Worm (Caenorhabditis elegans) whole organism, L2 larva: ENCODE results near the gene C04F5.8.

Experiments
- C34F6.9 ChIP-seq: fragments of 150-350 bp; optimal IDR thresholded peaks from 2 replicates; lab custom pipeline; 2014; ENCODE audit warnings: missing biosample characterization, missing genetic modification characterization
- F13H6.1 ChIP-seq: sonication (generic microtip); optimal IDR thresholded peaks from 2 replicates; lab custom pipeline; 2016; ENCODE audit warnings: missing genetic modification characterization, missing compliant biosample characterization
- R02D3.7 ChIP-seq: fragments of 150-350 bp; optimal IDR thresholded peaks from 2 replicates; lab custom pipeline; 2014; ENCODE audit warnings: missing biosample characterization, missing genetic modification characterization
- Y55F3AM.14 ChIP-seq: fragments of 200-800 bp; sonication (Bioruptor generic); optimal IDR thresholded peaks from 2 replicates; lab custom pipeline; 2018; ENCODE audit warnings: mild to moderate bottlenecking, missing genetic modification characterization, missing compliant biosample characterization
- alr-1 ChIP-seq: fragments of 150-350 bp; optimal IDR thresholded peaks from 2 replicates; lab custom pipeline; 2014; ENCODE audit warnings: missing biosample characterization, missing genetic modification characterization
- ama-1 ChIP-seq: fragments of 150-350 bp; optimal IDR thresholded peaks from 2 replicates; lab custom pipeline; 2018; ENCODE audit warnings: inconsistent platforms
- blmp-1 ChIP-seq: sonication (generic microtip); optimal IDR thresholded peaks from 2 replicates; lab custom pipeline; 2017; ENCODE audit warnings: missing genetic modification characterization, mild to moderate bottlenecking, missing compliant biosample characterization, antibody characterized with exemption, moderate library complexity; ENCODE audit not compliant: insufficient read depth
- ceh-16 ChIP-seq: fragments of 150-350 bp; optimal IDR thresholded peaks from 2 replicates; lab custom pipeline; 2014; ENCODE audit warnings: missing biosample characterization, missing genetic modification characterization
- crh-2 ChIP-seq: sonication (generic microtip); optimal IDR thresholded peaks from 2 replicates; lab custom pipeline; 2017; ENCODE audit warnings: missing biosample characterization, missing genetic modification characterization
- dmd-4 ChIP-seq: sonication (generic microtip); optimal IDR thresholded peaks from 2 replicates; lab custom pipeline; 2017; ENCODE audit warnings: missing biosample characterization, missing genetic modification characterization
- egl-27 ChIP-seq: sonication (generic microtip); optimal IDR thresholded peaks from 3 replicates; lab custom pipeline; 2017; ENCODE audit warnings: missing biosample characterization, missing genetic modification reagents, missing genetic modification characterization
- elt-1 ChIP-seq: fragments of 150-350 bp; optimal IDR thresholded peaks from 2 replicates; lab custom pipeline; 2014; ENCODE audit warnings: missing biosample characterization, missing genetic modification characterization
- elt-3 ChIP-seq: sonication (generic microtip); optimal IDR thresholded peaks from 2 replicates; lab custom pipeline; 2017; ENCODE audit warnings: missing biosample characterization, missing genetic modification characterization
- fos-1 ChIP-seq: fragments of 150-350 bp; optimal IDR thresholded peaks from 2 replicates; lab custom pipeline; 2014; ENCODE audit warnings: missing biosample characterization, missing genetic modification characterization
- gmeb-1 ChIP-seq: fragments of 150-350 bp; optimal IDR thresholded peaks from 2 replicates; lab custom pipeline; 2014; ENCODE audit warnings: missing biosample characterization, missing genetic modification characterization
- lin-11 ChIP-seq: fragments of 150-350 bp; sonication (generic microtip); optimal IDR thresholded peaks from 2 replicates; lab custom pipeline; 2014; ENCODE audit warnings: missing biosample characterization, missing genetic modification characterization, inconsistent platforms, mixed read lengths
- lin-13 ChIP-seq: fragments of 150-350 bp; optimal IDR thresholded peaks from 2 replicates; lab custom pipeline; 2014; ENCODE audit warnings: missing biosample characterization, missing genetic modification reagents, missing genetic modification characterization
- lin-39 ChIP-seq: fragments of 150-350 bp; optimal IDR thresholded peaks from 2 replicates; lab custom pipeline; 2014; ENCODE audit warnings: missing biosample characterization, missing genetic modification reagents, missing genetic modification characterization
- lsy-2 ChIP-seq, 2 experiments: fragments of 150-350 bp in 1 of 2; sonication (generic microtip) in 1 of 2; optimal IDR thresholded peaks; 2 replicates each; lab custom pipeline; 2014 to 2017; ENCODE audit warnings: missing biosample characterization in 2 of 2, missing genetic modification characterization in 2 of 2
- mab-5 ChIP-seq: fragments of 150-350 bp; optimal IDR thresholded peaks from 2 replicates; lab custom pipeline; 2014; ENCODE audit warnings: missing biosample characterization, missing genetic modification characterization
- mbf-1 ChIP-seq: sonication (generic microtip); optimal IDR thresholded peaks from 2 replicates; lab custom pipeline; 2017; ENCODE audit warnings: missing biosample characterization, missing genetic modification characterization
- nhr-10 ChIP-seq: sonication (generic microtip); optimal IDR thresholded peaks from 2 replicates; lab custom pipeline; 2017; ENCODE audit warnings: missing biosample characterization, missing genetic modification characterization
- nhr-12 ChIP-seq: fragments of 150-350 bp; optimal IDR thresholded peaks from 2 replicates; lab custom pipeline; 2014; ENCODE audit warnings: missing biosample characterization, missing genetic modification characterization
- nhr-129 ChIP-seq: fragments of 150-350 bp; optimal IDR thresholded peaks from 2 replicates; lab custom pipeline; 2014; ENCODE audit warnings: missing biosample characterization, missing genetic modification characterization
- nhr-23 ChIP-seq: fragments of 150-350 bp; optimal IDR thresholded peaks from 2 replicates; lab custom pipeline; 2014; ENCODE audit warnings: missing biosample characterization, missing genetic modification reagents, missing genetic modification characterization
- nhr-25 ChIP-seq: fragments of 150-350 bp; sonication (generic microtip); optimal IDR thresholded peaks from 3 replicates; lab custom pipeline; 2014; ENCODE audit warnings: missing biosample characterization, missing genetic modification characterization
- nhr-6 ChIP-seq: fragments of 150-350 bp; optimal IDR thresholded peaks from 2 replicates; lab custom pipeline; 2014; ENCODE audit warnings: missing biosample characterization, missing genetic modification characterization
- nhr-77 ChIP-seq: fragments of 150-350 bp; optimal IDR thresholded peaks from 2 replicates; lab custom pipeline; 2014; ENCODE audit warnings: missing biosample characterization, missing genetic modification characterization
- peb-1 ChIP-seq: fragments of 150-350 bp; optimal IDR thresholded peaks from 2 replicates; lab custom pipeline; 2014; ENCODE audit warnings: missing biosample characterization, missing genetic modification characterization
- skn-1 ChIP-seq: sonication (generic microtip); optimal IDR thresholded peaks from 2 replicates; lab custom pipeline; 2017; ENCODE audit warnings: missing biosample characterization, missing genetic modification characterization
- sma-3 ChIP-seq: sonication (generic microtip); optimal IDR thresholded peaks from 2 replicates; lab custom pipeline; 2016; ENCODE audit warnings: missing genetic modification reagents, missing genetic modification characterization, missing compliant biosample characterization
- sma-9 ChIP-seq, 2 experiments: fragments of 150-350 bp in 1 of 2; sonication (generic microtip) in 1 of 2; optimal IDR thresholded peaks; 2 replicates each; lab custom pipeline; 2014 to 2016; ENCODE audit warnings: missing genetic modification characterization in 2 of 2, mild to moderate bottlenecking in 1 of 2, missing biosample characterization in 1 of 2, missing compliant biosample characterization in 1 of 2, missing genetic modification reagents in 1 of 2, moderate library complexity in 1 of 2
- snpc-4 ChIP-seq: fragments of 150-350 bp; optimal IDR thresholded peaks from 2 replicates; lab custom pipeline; 2014; ENCODE audit warnings: missing biosample characterization, missing genetic modification characterization
- unc-55 ChIP-seq: fragments of 150-350 bp; sonication (generic microtip); optimal IDR thresholded peaks from 3 replicates; lab custom pipeline; 2014; ENCODE audit warnings: missing biosample characterization, missing genetic modification reagents, missing genetic modification characterization
- zag-1 ChIP-seq: fragments of 150-350 bp; optimal IDR thresholded peaks from 2 replicates; lab custom pipeline; 2014; ENCODE audit warnings: missing biosample characterization, missing genetic modification characterization
- ztf-1 ChIP-seq: fragments of 200-800 bp; sonication (Bioruptor generic); conservative IDR thresholded peaks from 2 replicates; pipeline ENCODE4 v1.3.6; 2022; ENCODE audit warnings: missing genetic modification characterization, missing compliant biosample characterization
- ztf-4 ChIP-seq: fragments of 150-350 bp; optimal IDR thresholded peaks from 2 replicates; lab custom pipeline; 2014; ENCODE audit warnings: missing biosample characterization, missing genetic modification characterization

Gene C04F5.8

ce11 chrV:5084957-5085465 is 28.5 kb downstream of the C04F5.8 start, which contains the start of gene Y58A7A.4:
Y58A7A.4 (minus strand) TSS chrV:5085007.
- peak; percentile 2 for TF ChIP-seq nhr-129 (tag; lab: Kevin White, UChicago)
- TF ChIP-seq skn-1: no peak

ce11 chrV:5080853-5081338 is 32.7 kb downstream of the C04F5.8 start, which contains the start of gene Y58A7A.3:
Y58A7A.3 (minus strand) TSS chrV:5080903.
- TF ChIP-seq crh-2 (tag; lab: Kevin White, UChicago) (peak; percentile 38), sma-9 (GFP tag; optimal IDR thresholded peaks at IDR 0.05; lab: Kevin White, UChicago) (peak; percentile 33), sma-9 (tag; optimal IDR thresholded peaks at IDR 0.05; lab: Kevin White, UChicago) (no peak), gmeb-1 (tag; lab: Kevin White, UChicago) (peak; percentile 9), nhr-129 (tag; lab: Kevin White, UChicago) (peak; percentile 100), sma-3 (GFP tag; lab: Kevin White, UChicago) (peak; percentile 43), F13H6.1 (tag; lab: Kevin White, UChicago) (peak; percentile 17), nhr-25 (tag; lab: Kevin White, UChicago) (peak; percentile 57), alr-1 (tag; lab: Kevin White, UChicago) (no peak), Y55F3AM.14 (GFP tag; lab: Kevin White, UChicago) (no peak), lsy-2 (tag; optimal IDR thresholded peaks at IDR 0.05; lab: Kevin White, UChicago) (peak in 1 of 2 experiments; percentile 31), C34F6.9 (tag; lab: Kevin White, UChicago) (peak; percentile 62), ztf-4 (tag; lab: Kevin White, UChicago) (no peak), unc-55 (peak; percentile 50), elt-1 (no peak), fos-1 (tag; lab: Kevin White, UChicago) (peak; percentile 87)

DNA sequence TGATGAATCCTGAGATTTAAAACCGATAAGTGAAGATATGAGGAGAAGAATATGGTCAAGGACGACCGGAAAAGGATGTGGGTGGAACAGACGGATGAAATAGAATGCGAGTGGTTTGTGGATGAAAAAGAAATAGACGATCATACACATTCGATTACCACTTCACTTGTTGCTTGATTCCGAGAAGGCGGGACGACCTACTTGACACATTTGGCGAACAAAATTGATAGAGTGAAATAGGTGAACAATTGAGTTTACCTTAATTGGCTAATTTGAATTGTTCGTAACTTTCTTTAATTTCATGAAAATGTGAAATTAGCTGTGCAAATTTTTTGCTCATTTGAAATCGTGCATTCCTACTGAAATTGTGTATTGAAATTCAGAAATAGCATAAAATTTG is 41.5 kb downstream of the C04F5.8 start, which contains the start of gene Y58A7A.2:
TSS of gene Y58A7A.2 (minus strand) at position 101 of the 400 bp plus-strand sequence.
- TF ChIP-seq lin-11 (tag; lab: Kevin White, UChicago): no peak
- no peak for TF ChIP-seq peb-1 (tag; lab: Kevin White, UChicago)
- TF ChIP-seq gmeb-1 (tag; lab: Kevin White, UChicago): no peak
- no peak for TF ChIP-seq lin-39 (tag; lab: Kevin White, UChicago)
- TF ChIP-seq R02D3.7 (tag; lab: Kevin White, UChicago): no peak
- no peak for TF ChIP-seq nhr-12 (tag; lab: Kevin White, UChicago)
- TF ChIP-seq nhr-77: no peak
- no peak for TF ChIP-seq elt-1
- TF ChIP-seq lin-13: no peak
- no peak for TF ChIP-seq skn-1
- no peak for TF ChIP-seq egl-27
- TF ChIP-seq elt-3 (tag; lab: Kevin White, UChicago): no peak

- TF ChIP-seq lin-13: no peak
- TF ChIP-seq ceh-16: no peak
- TF ChIP-seq snpc-4 (tag; lab: Kevin White, UChicago): no peak
- TF ChIP-seq nhr-12 (tag; lab: Kevin White, UChicago): no peak
- no peak for TF ChIP-seq nhr-6
- no peak for TF ChIP-seq dmd-4 (tag; lab: Kevin White, UChicago)
- no peak for TF ChIP-seq gmeb-1 (tag; lab: Kevin White, UChicago)
- TF ChIP-seq egl-27: no peak
- no peak for TF ChIP-seq peb-1 (tag; lab: Kevin White, UChicago)
- TF ChIP-seq mab-5 (tag; lab: Kevin White, UChicago): no peak
- no peak for TF ChIP-seq mbf-1
- TF ChIP-seq ztf-1 (GFP tag; lab: Robert Waterston, UW): no peak
- TF ChIP-seq elt-3 (tag; lab: Kevin White, UChicago): no peak
- TF ChIP-seq ama-1 (lab: Kevin White, UChicago): no peak
- TF ChIP-seq lin-39 (tag; lab: Kevin White, UChicago): no peak
- TF ChIP-seq blmp-1 (tag; lab: Kevin White, UChicago): no peak
Observed at ce11 chrV:5069440-5069839, 44.1 kb downstream of the C04F5.8 start, which contains the start of gene Y58A7A.1. Y58A7A.1 (minus strand) TSS chrV:5069540.

DNA sequence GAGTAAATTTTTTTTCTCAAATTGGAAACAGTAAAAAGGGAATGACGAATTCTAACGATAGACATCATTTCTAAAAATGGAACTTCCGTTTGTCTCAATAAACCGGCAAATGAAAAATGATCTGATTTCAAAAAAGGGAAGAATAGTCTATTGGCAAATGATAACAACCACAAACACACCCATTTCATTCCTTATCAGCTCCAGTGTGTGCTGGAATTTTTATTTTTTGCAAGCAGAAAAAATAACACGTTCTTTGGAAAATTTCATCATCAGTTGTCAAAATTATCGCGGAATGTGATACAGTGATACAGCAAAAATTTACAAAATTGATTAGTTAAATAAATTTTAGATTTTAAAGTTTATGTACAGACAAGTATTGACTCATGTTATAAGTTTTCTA is 46.2 kb downstream of the C04F5.8 start:
- TF ChIP-seq elt-1: no peak
- peak; percentile 86 for TF ChIP-seq fos-1 (tag; lab: Kevin White, UChicago)
- TF ChIP-seq zag-1: no peak
- no peak for TF ChIP-seq nhr-10
- peak; percentile 58 for TF ChIP-seq crh-2 (tag; lab: Kevin White, UChicago)
- no peak for TF ChIP-seq nhr-23 (tag; lab: Kevin White, UChicago)
